Fruit fly (Drosophila melanogaster): ENCODE data around the gene CG9588.

dm6 chr3R:13709839-13710238, 33.4 kb upstream of the CG9588 start, which contains the start of gene Argp:
- TF ChIP-seq Myc (optimal IDR thresholded peaks at IDR 0.05) (no peak), jim (GFP tag; optimal IDR thresholded peaks at IDR 0.05) (no peak), ey (GFP tag; optimal IDR thresholded peaks at IDR 0.05) (no peak), Rel (GFP tag; optimal IDR thresholded peaks at IDR 0.05) (no peak), Rel (tag; optimal IDR thresholded peaks at IDR 0.05) (no peak), h (GFP tag; optimal IDR thresholded peaks at IDR 0.05) (no peak), psq (GFP tag; optimal IDR thresholded peaks at IDR 0.05) (no peak), fru (GFP tag; optimal IDR thresholded peaks at IDR 0.05) (no peak)
